Fruit fly (Drosophila melanogaster) whole organism, embryonic: Measurements from ENCODE around the gene Obp73a.
A peak's percentile ranks its signal among the peaks of the same experiment; 100 is the strongest.

Experiments used
- Abd-B ChIP-seq: fragments of 200-800 bp; sonication (Bioruptor generic); optimal IDR thresholded peaks from 2 replicates; lab custom pipeline; 2018; ENCODE audit warnings: missing biosample characterization, mild to moderate bottlenecking, missing genetic modification characterization, moderate library complexity
- Bteb2 ChIP-seq: fragments of 200-800 bp; sonication (Bioruptor generic); optimal IDR thresholded peaks from 2 replicates; lab custom pipeline; 2016; ENCODE audit warnings: missing biosample characterization, missing genetic modification characterization
- CG12071 ChIP-seq: fragments of 200-800 bp; sonication (Bioruptor generic); optimal IDR thresholded peaks from 3 replicates; lab custom pipeline; 2018; ENCODE audit warnings: missing biosample characterization, mild to moderate bottlenecking, missing genetic modification characterization
- CG13775 ChIP-seq: fragments of 200-800 bp; sonication (Bioruptor generic); optimal IDR thresholded peaks from 3 replicates; lab custom pipeline; 2017; ENCODE audit warnings: missing biosample characterization, mild to moderate bottlenecking, missing genetic modification characterization
- CG14965 ChIP-seq: fragments of 200-800 bp; sonication (Bioruptor generic); optimal IDR thresholded peaks from 2 replicates; lab custom pipeline; 2016; ENCODE audit warnings: missing biosample characterization, missing genetic modification characterization, borderline replicate concordance
- CG6272 ChIP-seq: fragments of 200-800 bp; sonication (Bioruptor generic); IDR thresholded peaks from 2 replicates; pipeline ENCODE4 v1.3.6; 2022; ENCODE audit warnings: missing biosample characterization, missing genetic modification characterization
- CG6765 ChIP-seq: fragments of 200-800 bp; sonication (Bioruptor generic); optimal IDR thresholded peaks from 3 replicates; lab custom pipeline; 2017; ENCODE audit warnings: missing biosample characterization, mild to moderate bottlenecking, missing genetic modification characterization
- CG7372 ChIP-seq: fragments of 200-800 bp; sonication (Bioruptor generic); IDR thresholded peaks from 2 replicates; pipeline ENCODE4 v1.3.6; 2022; ENCODE audit warnings: missing biosample characterization, missing genetic modification characterization
- CG8765 ChIP-seq: fragments of 200-800 bp; sonication (Bioruptor generic); IDR thresholded peaks from 2 replicates; pipeline ENCODE4 v1.3.6; 2022; ENCODE audit warnings: missing biosample characterization, missing genetic modification characterization
- Camta ChIP-seq: fragments of 200-800 bp; sonication (Bioruptor generic); optimal IDR thresholded peaks from 2 replicates; lab custom pipeline; 2016; ENCODE audit warnings: missing biosample characterization, missing genetic modification characterization
- Med ChIP-seq: fragments of 200-800 bp; sonication (Bioruptor generic); peaks from one replicate; lab custom pipeline; 2016; ENCODE audit warnings: missing biosample characterization, missing genetic modification characterization, mild to moderate bottlenecking, inconsistent platforms, moderate library complexity
- Ravus ChIP-seq: fragments of 200-800 bp; sonication (Bioruptor generic); IDR thresholded peaks from 2 replicates; pipeline ENCODE4 v1.3.6; 2022; ENCODE audit warnings: missing biosample characterization, missing genetic modification characterization
- Sin3A ChIP-seq: fragments of >200 bp; optimal IDR thresholded peaks from 2 replicates; lab custom pipeline; 2018
- Taf1 ChIP-seq: fragments of 200-800 bp; sonication (Bioruptor generic); IDR thresholded peaks from 2 replicates; pipeline ENCODE4 v1.3.6; 2022; ENCODE audit warnings: missing biosample characterization, missing genetic modification characterization
- cg ChIP-seq: fragments of 200-800 bp; sonication (Bioruptor generic); optimal IDR thresholded peaks from 3 replicates; lab custom pipeline; 2019; ENCODE audit warnings: missing biosample characterization, mild to moderate bottlenecking, missing genetic modification characterization, moderate library complexity
- dysf ChIP-seq: fragments of 200-800 bp; sonication (Bioruptor generic); IDR thresholded peaks from 3 replicates; pipeline ENCODE4 v1.3.6; 2022; ENCODE audit warnings: missing biosample characterization, missing genetic modification characterization
- grn ChIP-seq: fragments of 200-800 bp; sonication (Bioruptor generic); optimal IDR thresholded peaks from 3 replicates; lab custom pipeline; 2017; ENCODE audit warnings: missing biosample characterization, missing genetic modification characterization
- knrl ChIP-seq: fragments of 200-800 bp; sonication (Bioruptor generic); IDR thresholded peaks from 3 replicates; pipeline ENCODE4 v1.3.6; 2022; ENCODE audit warnings: missing biosample characterization, missing genetic modification characterization; ENCODE audit not compliant: partially characterized antibody
- odd ChIP-seq: fragments of 200-800 bp; sonication (Bioruptor generic); optimal IDR thresholded peaks from 2 replicates; lab custom pipeline; 2017; ENCODE audit warnings: missing biosample characterization, mild to moderate bottlenecking, missing genetic modification characterization

The Obp73a gene

dm6 chr3L:17004218-17004759, 60.1 kb downstream of the Obp73a start (continued):
- peak; percentile 94 for TF ChIP-seq dysf
- 0 out of 2 replicates have a peak, but pooled peaks have one; percentile 25 for TF ChIP-seq CG8765
- TF ChIP-seq knrl (GFP tag; lab: Robert Waterston, UW) = no peak
- TF ChIP-seq CG14965 (GFP tag; lab: Kevin White, UChicago) = peak; percentile 56
- peak; percentile 90 for TF ChIP-seq Camta (GFP tag; lab: Kevin White, UChicago)
- peak; percentile 80 for TF ChIP-seq CG13775 (GFP tag; lab: Kevin White, UChicago)
- peak; percentile 74 for TF ChIP-seq odd
- TF ChIP-seq Abd-B (GFP tag; lab: Kevin White, UChicago) = peak; percentile 88
- TF ChIP-seq Sin3A = no peak
- TF ChIP-seq Bteb2 (GFP tag; lab: Kevin White, UChicago) = peak; percentile 89
- peak; percentile 79 for TF ChIP-seq CG6272 (GFP tag; lab: Robert Waterston, UW)
- TF ChIP-seq grn (GFP tag; lab: Kevin White, UChicago) = peak; percentile 49
- peak; percentile 72 for TF ChIP-seq CG12071 (GFP tag; lab: Kevin White, UChicago)
- no peak for TF ChIP-seq cg (GFP tag; lab: Kevin White, UChicago)
- peak; percentile 61 for TF ChIP-seq Ravus (GFP tag; lab: Robert Waterston, UW)
- TF ChIP-seq CG7372 (GFP tag; lab: Robert Waterston, UW) = peak; percentile 82
- TF ChIP-seq Taf1 (GFP tag; lab: Robert Waterston, UW) = peak; percentile 67
- peak; percentile 75 for TF ChIP-seq CG6765 (GFP tag; lab: Kevin White, UChicago)
- peak; percentile 98 for TF ChIP-seq Med (GFP tag; lab: Kevin White, UChicago)
- TF ChIP-seq, all 482 proteins: peak for 398
